Worm (Caenorhabditis elegans) whole organism, midembryonic: ENCODE results near the gene C35D10.17.

Experiments
- T22C8.4 ChIP-seq: fragments of 200-800 bp; sonication (Bioruptor generic); IDR thresholded peaks from 2 replicates; pipeline ENCODE4 v1.3.6; 2022; ENCODE audit warnings: missing genetic modification characterization, missing compliant biosample characterization
- cog-1 ChIP-seq: sonication (generic microtip); optimal IDR thresholded peaks from 2 replicates; lab custom pipeline; 2016; ENCODE audit warnings: missing genetic modification characterization, missing compliant biosample characterization
- flt-1 ChIP-seq: fragments of 200-800 bp; sonication (Bioruptor generic); IDR thresholded peaks from 2 replicates; pipeline ENCODE4 v1.3.6; 2022; ENCODE audit warnings: missing genetic modification characterization, missing compliant biosample characterization
- klf-2 ChIP-seq: fragments of 200-800 bp; sonication (Bioruptor generic); conservative IDR thresholded peaks from 2 replicates; pipeline ENCODE4 v1.3.6; 2022; ENCODE audit warnings: missing genetic modification reagents, missing genetic modification characterization, missing compliant biosample characterization
- med-1 ChIP-seq: sonication (generic microtip); optimal IDR thresholded peaks from 2 replicates; lab custom pipeline; 2017; ENCODE audit warnings: missing genetic modification characterization, mild to moderate bottlenecking, missing compliant biosample characterization, antibody characterized with exemption, missing genetic modification reagents; ENCODE audit not compliant: insufficient read depth
- ref-1 ChIP-seq: fragments of 200-800 bp; sonication (Bioruptor generic); conservative IDR thresholded peaks from 2 replicates; pipeline ENCODE4 v1.3.6; 2022; ENCODE audit warnings: missing genetic modification reagents, missing genetic modification characterization, missing compliant biosample characterization
- tab-1 ChIP-seq: fragments of 200-800 bp; sonication (Bioruptor generic); IDR thresholded peaks from 2 replicates; pipeline ENCODE4 v1.3.6; 2022; ENCODE audit warnings: missing genetic modification characterization, missing compliant biosample characterization
- ztf-23 ChIP-seq: fragments of 200-800 bp; sonication (Bioruptor generic); IDR thresholded peaks from 2 replicates; pipeline ENCODE4 v1.3.6; 2022; ENCODE audit warnings: missing genetic modification reagents, missing genetic modification characterization, missing compliant biosample characterization
- ztf-29 ChIP-seq: fragments of 200-800 bp; sonication (Bioruptor generic); IDR thresholded peaks from 2 replicates; pipeline ENCODE4 v1.3.6; 2022; ENCODE audit warnings: missing genetic modification reagents, missing genetic modification characterization, missing compliant biosample characterization

The C35D10.17 gene

ce11 chrIII:4866762-4867161 lies at the start of gene C35D10.17:
C35D10.17 (plus strand) TSS chrIII:4867062.
- TF ChIP-seq T22C8.4 (GFP tag; lab: Robert Waterston, UW) (no peak), cog-1 (tag; lab: Kevin White, UChicago) (no peak), flt-1 (GFP tag; lab: Robert Waterston, UW) (no peak), ztf-23 (no peak), med-1 (GFP tag; lab: Kevin White, UChicago) (no peak), klf-2 (GFP tag; lab: Robert Waterston, UW) (no peak), ztf-29 (GFP tag; lab: Robert Waterston, UW) (no peak), ref-1 (GFP tag; lab: Robert Waterston, UW) (no peak), tab-1 (GFP tag; lab: Robert Waterston, UW) (no peak)

- TF ChIP-seq tab-1 (GFP tag; lab: Robert Waterston, UW) (no peak), med-1 (GFP tag; lab: Kevin White, UChicago) (no peak), ref-1 (GFP tag; lab: Robert Waterston, UW) (no peak), klf-2 (GFP tag; lab: Robert Waterston, UW) (no peak), ztf-23 (no peak), flt-1 (GFP tag; lab: Robert Waterston, UW) (no peak), cog-1 (tag; lab: Kevin White, UChicago) (no peak), T22C8.4 (GFP tag; lab: Robert Waterston, UW) (no peak), ztf-29 (GFP tag; lab: Robert Waterston, UW) (no peak)
Measured at ce11 chrIII:4817240-4817639, 49.6 kb upstream of the C35D10.17 start, which contains the start of gene F26A1.4. F26A1.4 (plus strand) TSS chrIII:4817540.

- no peak for TF ChIP-seq T22C8.4 (GFP tag; lab: Robert Waterston, UW)
- TF ChIP-seq med-1 (GFP tag; lab: Kevin White, UChicago) = no peak
Measured at ce11 chrIII:4819843-4820242, 47.0 kb upstream of the C35D10.17 start, which contains the start of gene F26A1.7. F26A1.7 (minus strand) TSS chrIII:4819943.

ce11 chrIII:4822140-4822539 lies 44.7 kb upstream of the C35D10.17 start, which contains the start of gene F26A1.8:
F26A1.8 (minus strand) TSS chrIII:4822240.
- TF ChIP-seq klf-2 (GFP tag; lab: Robert Waterston, UW) (no peak), med-1 (GFP tag; lab: Kevin White, UChicago) (no peak), tab-1 (GFP tag; lab: Robert Waterston, UW) (no peak), T22C8.4 (GFP tag; lab: Robert Waterston, UW) (no peak)

- no peak for TF ChIP-seq med-1 (GFP tag; lab: Kevin White, UChicago)
- TF ChIP-seq ztf-29 (GFP tag; lab: Robert Waterston, UW) = no peak
- no peak for TF ChIP-seq cog-1 (tag; lab: Kevin White, UChicago)
- TF ChIP-seq T22C8.4 (GFP tag; lab: Robert Waterston, UW) = no peak
- TF ChIP-seq flt-1 (GFP tag; lab: Robert Waterston, UW) = no peak
- TF ChIP-seq klf-2 (GFP tag; lab: Robert Waterston, UW) = no peak
- TF ChIP-seq ref-1 (GFP tag; lab: Robert Waterston, UW) = no peak
- TF ChIP-seq tab-1 (GFP tag; lab: Robert Waterston, UW) = no peak
- TF ChIP-seq ztf-23 = no peak
Measured at ce11 chrIII:4826606-4827005, 40.3 kb upstream of the C35D10.17 start, which contains the start of gene F26A1.3. F26A1.3 (plus strand) TSS chrIII:4826906.

ce11 chrIII:4829440-4829839 lies 37.4 kb upstream of the C35D10.17 start, which contains the start of gene F26A1.9:
F26A1.9 (minus strand) TSS chrIII:4829540.
- TF ChIP-seq ztf-23 = no peak
- TF ChIP-seq klf-2 (GFP tag; lab: Robert Waterston, UW) = no peak
- no peak for TF ChIP-seq ztf-29 (GFP tag; lab: Robert Waterston, UW)
- TF ChIP-seq cog-1 (tag; lab: Kevin White, UChicago) = no peak
- no peak for TF ChIP-seq ref-1 (GFP tag; lab: Robert Waterston, UW)
- no peak for TF ChIP-seq flt-1 (GFP tag; lab: Robert Waterston, UW)
- TF ChIP-seq tab-1 (GFP tag; lab: Robert Waterston, UW) = no peak
- TF ChIP-seq T22C8.4 (GFP tag; lab: Robert Waterston, UW) = no peak
- no peak for TF ChIP-seq med-1 (GFP tag; lab: Kevin White, UChicago)

ce11 chrIII:4830207-4830606 lies 36.7 kb upstream of the C35D10.17 start, which contains the start of gene nspd-9:
nspd-9 (minus strand) TSS chrIII:4830307.
- TF ChIP-seq ztf-29 (GFP tag; lab: Robert Waterston, UW) (no peak), ref-1 (GFP tag; lab: Robert Waterston, UW) (no peak), T22C8.4 (GFP tag; lab: Robert Waterston, UW) (no peak)

- TF ChIP-seq ztf-23 = no peak
Measured at ce11 chrIII:4837429-4837828, 29.4 kb upstream of the C35D10.17 start, which contains the start of the genes acbp-7 and F26A1.19. acbp-7 (plus strand) TSS chrIII:4837729. F26A1.19 (plus strand) TSS chrIII:4837731.

ce11 chrIII:4842173-4842572 lies 24.7 kb upstream of the C35D10.17 start, which contains the start of gene clec-156:
clec-156 (minus strand) TSS chrIII:4842273.
- no peak for TF ChIP-seq ref-1 (GFP tag; lab: Robert Waterston, UW)
- no peak for TF ChIP-seq klf-2 (GFP tag; lab: Robert Waterston, UW)
- no peak for TF ChIP-seq cog-1 (tag; lab: Kevin White, UChicago)
- no peak for TF ChIP-seq ztf-29 (GFP tag; lab: Robert Waterston, UW)
- no peak for TF ChIP-seq flt-1 (GFP tag; lab: Robert Waterston, UW)

ce11 chrIII:4844327-4844726 lies 22.5 kb upstream of the C35D10.17 start, which contains the start of the genes clec-157 and fkh-5:
clec-157 (minus strand) TSS chrIII:4844427.
fkh-5 (plus strand) TSS chrIII:4844662.
- TF ChIP-seq T22C8.4 (GFP tag; lab: Robert Waterston, UW) (no peak), flt-1 (GFP tag; lab: Robert Waterston, UW) (no peak), ztf-23 (no peak), ref-1 (GFP tag; lab: Robert Waterston, UW) (no peak), klf-2 (GFP tag; lab: Robert Waterston, UW) (no peak), ztf-29 (GFP tag; lab: Robert Waterston, UW) (no peak), tab-1 (GFP tag; lab: Robert Waterston, UW) (no peak), med-1 (GFP tag; lab: Kevin White, UChicago) (no peak), cog-1 (tag; lab: Kevin White, UChicago) (no peak)
